Fruit fly (Drosophila melanogaster) whole organism, wandering third instar larva: ENCODE results near the gene Lcp65Ab1.

Experiments
- CrebA ChIP-seq: fragments of 200-800 bp; sonication (Bioruptor generic); optimal IDR thresholded peaks from 2 replicates; lab custom pipeline; 2016; ENCODE audit warnings: missing biosample characterization, mild to moderate bottlenecking, missing genetic modification characterization, borderline replicate concordance
- Hr78 ChIP-seq: fragments of >200 bp; optimal IDR thresholded peaks from 2 replicates; lab custom pipeline; 2017; ENCODE audit warnings: missing biosample characterization, missing genetic modification characterization
- Mio ChIP-seq: sonication (Bioruptor generic); optimal IDR thresholded peaks from 2 replicates; lab custom pipeline; 2016; ENCODE audit warnings: missing biosample characterization, missing genetic modification characterization
- Sp1 ChIP-seq: fragments of 200-800 bp; sonication (Bioruptor generic); optimal IDR thresholded peaks from 3 replicates; lab custom pipeline; 2019; ENCODE audit warnings: missing biosample characterization, mild to moderate bottlenecking, missing genetic modification characterization, moderate library complexity
- h ChIP-seq: fragments of 200-800 bp; sonication (Bioruptor generic); optimal IDR thresholded peaks from 3 replicates; lab custom pipeline; 2016; ENCODE audit warnings: missing biosample characterization, mild to moderate bottlenecking, missing genetic modification characterization
- lola ChIP-seq: fragments of >200 bp; optimal IDR thresholded peaks from 2 replicates; lab custom pipeline; 2017; ENCODE audit warnings: missing biosample characterization, missing genetic modification characterization
- pan ChIP-seq: fragments of >200 bp; optimal IDR thresholded peaks from 2 replicates; lab custom pipeline; 2017
- psq ChIP-seq: fragments of 200-800 bp; sonication (Bioruptor generic); optimal IDR thresholded peaks from 3 replicates; lab custom pipeline; 2017; ENCODE audit warnings: missing biosample characterization, mild to moderate bottlenecking, missing genetic modification characterization, moderate library complexity
- sv ChIP-seq: fragments of 200-800 bp; sonication (Bioruptor generic); optimal IDR thresholded peaks from 3 replicates; lab custom pipeline; 2016; ENCODE audit warnings: missing biosample characterization, missing genetic modification characterization

DNA sequence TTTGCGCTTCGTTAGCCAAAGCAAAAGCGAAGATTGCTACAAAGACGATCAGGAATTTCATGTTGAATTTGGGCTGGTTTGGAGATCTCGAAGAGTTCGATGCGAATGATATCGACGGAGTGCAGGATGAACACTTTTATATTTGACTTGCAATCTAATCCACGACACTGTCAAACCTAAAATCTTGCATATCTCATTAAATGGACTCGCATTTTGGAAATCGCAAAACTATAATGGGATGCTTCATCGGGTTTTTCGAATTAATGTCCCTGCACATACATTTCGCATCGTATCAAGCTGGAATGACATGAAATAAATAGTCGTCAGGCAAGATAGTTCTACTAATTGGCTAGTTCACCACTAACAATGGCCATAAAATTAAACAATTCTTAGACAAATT, 11.3 kb upstream of the Lcp65Ab1 start, which contains the start of gene Lcp65Ae:
- TF ChIP-seq h (no peak), Mio (no peak), Hr78 (GFP tag; lab: Kevin White, UChicago) (no peak), pan (no peak), sv (GFP tag; lab: Kevin White, UChicago) (no peak), lola (no peak), psq (no peak), Sp1 (GFP tag; lab: Kevin White, UChicago) (no peak), CrebA (no peak)
